Worm (Caenorhabditis elegans): ENCODE data around the gene let-92.

The let-92 gene

ce11 chrIV:11883478-11883877, 25.2 kb downstream of the let-92 start:
- TF ChIP-seq lsy-2 (tag; optimal IDR thresholded peaks at IDR 0.05) = no peak
- TF ChIP-seq ham-2 (GFP tag; optimal IDR thresholded peaks at IDR 0.05) = peak; percentile 94
- peak; percentile 63 for TF ChIP-seq blmp-1 (tag; optimal IDR thresholded peaks at IDR 0.05)
- TF ChIP-seq unc-62 (GFP tag; optimal IDR thresholded peaks at IDR 0.05) = peak; percentile 41
- TF ChIP-seq nhr-237 (tag; optimal IDR thresholded peaks at IDR 0.05) = no peak
- TF ChIP-seq elt-1 (tag; optimal IDR thresholded peaks at IDR 0.05; ENCODE audit: borderline replicate concordance, insufficient read depth) = peak; percentile 75

ce11 chrIV:11885313-11885712, 27.1 kb downstream of the let-92 start, which contains the start of gene let-653:
TSS of gene let-653 (plus strand) at chrIV:11885613.
- TF ChIP-seq blmp-1 (tag; optimal IDR thresholded peaks at IDR 0.05) (peak; percentile 27), ceh-43 (GFP tag; optimal IDR thresholded peaks at IDR 0.05) (no peak)

ce11 chrIV:11892545-11892944, 34.3 kb downstream of the let-92 start:
- no peak for TF ChIP-seq lin-32 (GFP tag; optimal IDR thresholded peaks at IDR 0.05)
- no peak for TF ChIP-seq nhr-2 (tag; optimal IDR thresholded peaks at IDR 0.05)
- TF ChIP-seq nhr-237 (tag; optimal IDR thresholded peaks at IDR 0.05) = no peak
- TF ChIP-seq unc-62 (GFP tag; optimal IDR thresholded peaks at IDR 0.05) = no peak
- no peak for TF ChIP-seq unc-39 (tag; optimal IDR thresholded peaks at IDR 0.05)
- no peak for TF ChIP-seq sem-2 (GFP tag; optimal IDR thresholded peaks at IDR 0.05)
- TF ChIP-seq nhr-76 (tag; optimal IDR thresholded peaks at IDR 0.05) = no peak
- no peak for TF ChIP-seq unc-120 (tag; optimal IDR thresholded peaks at IDR 0.05; ENCODE audit: poor library complexity, severe bottlenecking)
- TF ChIP-seq ceh-83 (GFP tag; optimal IDR thresholded peaks at IDR 0.05) = no peak
- no peak for TF ChIP-seq bed-3 (GFP tag; optimal IDR thresholded peaks at IDR 0.05)

- TF ChIP-seq mab-5 (tag; optimal IDR thresholded peaks at IDR 0.05) = no peak
- TF ChIP-seq nhr-2 (tag; optimal IDR thresholded peaks at IDR 0.05) = no peak
- no peak for TF ChIP-seq unc-62 (GFP tag; optimal IDR thresholded peaks at IDR 0.05)
- no peak for TF ChIP-seq zip-8 (tag; optimal IDR thresholded peaks at IDR 0.05)
- TF ChIP-seq ztf-11 (tag; optimal IDR thresholded peaks at IDR 0.05) = no peak
- TF ChIP-seq bed-3 (GFP tag; optimal IDR thresholded peaks at IDR 0.05) = no peak
- TF ChIP-seq ceh-83 (GFP tag; optimal IDR thresholded peaks at IDR 0.05) = no peak
- TF ChIP-seq sem-2 (GFP tag; optimal IDR thresholded peaks at IDR 0.05) = no peak
- no peak for TF ChIP-seq ceh-43 (GFP tag; optimal IDR thresholded peaks at IDR 0.05)
- no peak for TF ChIP-seq M03D4.4 (tag; optimal IDR thresholded peaks at IDR 0.05)
Measured at ce11 chrIV:11893336-11893735, 35.1 kb downstream of the let-92 start.

ce11 chrIV:11897710-11898109, 39.5 kb downstream of the let-92 start:
- TF ChIP-seq blmp-1 (tag; optimal IDR thresholded peaks at IDR 0.05) = no peak
- no peak for TF ChIP-seq zip-8 (tag; optimal IDR thresholded peaks at IDR 0.05)

- no peak for TF ChIP-seq unc-62 (GFP tag; optimal IDR thresholded peaks at IDR 0.05)
- TF ChIP-seq blmp-1 (tag; optimal IDR thresholded peaks at IDR 0.05) = no peak
- TF ChIP-seq ham-2 (GFP tag; optimal IDR thresholded peaks at IDR 0.05) = peak; percentile 12
Measured at ce11 chrIV:11899358-11899757, 41.1 kb downstream of the let-92 start, which contains the start of gene nhr-43. TSS of gene nhr-43 (plus strand) at chrIV:11899590.

- TF ChIP-seq hlh-1 (tag; optimal IDR thresholded peaks at IDR 0.05) = no peak
- no peak for TF ChIP-seq snpc-4 (tag; optimal IDR thresholded peaks at IDR 0.05)
- peak; percentile 66 for TF ChIP-seq elt-1 (tag; optimal IDR thresholded peaks at IDR 0.05; ENCODE audit: borderline replicate concordance, insufficient read depth)
- TF ChIP-seq ceh-39 (tag; optimal IDR thresholded peaks at IDR 0.05) = no peak
- no peak for TF ChIP-seq flh-1 (GFP tag; optimal IDR thresholded peaks at IDR 0.05)
Measured at ce11 chrIV:11900399-11900798, 42.2 kb downstream of the let-92 start.

ce11 chrIV:11901215-11901614, 43.0 kb downstream of the let-92 start:
- TF ChIP-seq snpc-4 (tag; optimal IDR thresholded peaks at IDR 0.05) = no peak
- TF ChIP-seq nhr-237 (tag; optimal IDR thresholded peaks at IDR 0.05) = no peak
- no peak for TF ChIP-seq blmp-1 (tag; optimal IDR thresholded peaks at IDR 0.05)
- no peak for TF ChIP-seq tbx-8 (GFP tag; optimal IDR thresholded peaks at IDR 0.05)
- no peak for TF ChIP-seq ceh-83 (GFP tag; optimal IDR thresholded peaks at IDR 0.05)
- no peak for TF ChIP-seq bed-3 (GFP tag; optimal IDR thresholded peaks at IDR 0.05)
- no peak for TF ChIP-seq ceh-43 (GFP tag; optimal IDR thresholded peaks at IDR 0.05)
- no peak for TF ChIP-seq pha-4 (tag; optimal IDR thresholded peaks at IDR 0.05)
- TF ChIP-seq nhr-12 (tag; optimal IDR thresholded peaks at IDR 0.05) = no peak
- TF ChIP-seq M03D4.4 (tag; optimal IDR thresholded peaks at IDR 0.05) = no peak
- no peak for TF ChIP-seq sptf-1 (tag; optimal IDR thresholded peaks at IDR 0.05)
- TF ChIP-seq sem-2 (GFP tag; optimal IDR thresholded peaks at IDR 0.05) = no peak
- no peak for TF ChIP-seq mls-2 (tag; optimal IDR thresholded peaks at IDR 0.05)
- no peak for TF ChIP-seq nhr-76 (tag; optimal IDR thresholded peaks at IDR 0.05)
- no peak for TF ChIP-seq unc-39 (tag; optimal IDR thresholded peaks at IDR 0.05)
